Fruit fly (Drosophila melanogaster): ENCODE data around the gene Vha16-3.

DNA sequence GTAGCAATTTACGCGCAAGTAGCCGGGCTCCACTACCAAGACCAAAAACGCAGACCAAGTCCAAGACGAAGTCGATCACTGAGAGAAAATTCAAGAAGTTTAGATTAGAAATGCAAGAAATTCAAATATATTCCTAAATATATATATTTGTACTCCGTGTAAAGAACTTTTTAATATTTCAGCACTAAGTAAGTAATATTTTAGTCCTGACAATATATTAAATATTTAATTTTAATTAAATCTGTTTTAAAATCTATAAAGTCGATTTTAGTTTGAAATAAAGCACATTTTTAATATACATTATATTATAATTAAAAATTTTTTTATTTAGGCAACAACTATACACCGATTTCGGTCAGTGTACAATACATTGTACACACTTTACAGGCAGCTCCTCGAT lies 6.1 kb upstream of the Vha16-3 start:
- no peak for TF ChIP-seq usp (GFP tag; optimal IDR thresholded peaks at IDR 0.05)
- no peak for TF ChIP-seq Dll (optimal IDR thresholded peaks at IDR 0.05)
- TF ChIP-seq psq (optimal IDR thresholded peaks at IDR 0.05) = no peak
- no peak for TF ChIP-seq CG8478 (optimal IDR thresholded peaks at IDR 0.05)
- TF ChIP-seq EcR (GFP tag; optimal IDR thresholded peaks at IDR 0.05) = no peak
